Worm (Caenorhabditis elegans) whole organism, late embryonic: ENCODE data around the gene C16C10.13.

Experiments
- F13H6.1 ChIP-seq: sonication (generic microtip); optimal IDR thresholded peaks from 2 replicates; lab custom pipeline; 2016; ENCODE audit warnings: missing genetic modification characterization, missing compliant biosample characterization
- ama-1 ChIP-seq: fragments of 150-350 bp; optimal IDR thresholded peaks from 2 replicates; lab custom pipeline; 2014
- ceh-24 ChIP-seq: sonication (generic microtip); optimal IDR thresholded peaks from 2 replicates; lab custom pipeline; 2016; ENCODE audit warnings: mild to moderate bottlenecking, missing genetic modification characterization, missing compliant biosample characterization
- ceh-48 ChIP-seq: sonication (generic microtip); optimal IDR thresholded peaks from 2 replicates; lab custom pipeline; 2016; ENCODE audit warnings: missing genetic modification characterization, inconsistent platforms, missing compliant biosample characterization
- ceh-9 ChIP-seq: sonication (generic microtip); optimal IDR thresholded peaks from 2 replicates; lab custom pipeline; 2016; ENCODE audit warnings: mild to moderate bottlenecking, missing genetic modification characterization, inconsistent platforms, missing compliant biosample characterization
- dmd-4 ChIP-seq: sonication (generic microtip); optimal IDR thresholded peaks from 2 replicates; lab custom pipeline; 2016; ENCODE audit warnings: borderline replicate concordance, missing genetic modification characterization, missing compliant biosample characterization
- nfya-1 ChIP-seq: sonication (generic microtip); optimal IDR thresholded peaks from 2 replicates; lab custom pipeline; 2017; ENCODE audit warnings: missing genetic modification characterization, mild to moderate bottlenecking, missing compliant biosample characterization, antibody characterized with exemption, moderate library complexity
- nhr-11 ChIP-seq: fragments of 150-350 bp; optimal IDR thresholded peaks from 2 replicates; lab custom pipeline; 2014; ENCODE audit warnings: missing biosample characterization, missing genetic modification characterization
- pag-3 ChIP-seq: sonication (generic microtip); optimal IDR thresholded peaks from 2 replicates; lab custom pipeline; 2016; ENCODE audit warnings: missing compliant biosample characterization, missing genetic modification characterization, borderline replicate concordance
- pha-4 ChIP-seq: fragments of 150-350 bp; optimal IDR thresholded peaks from 2 replicates; lab custom pipeline; 2018; ENCODE audit warnings: missing biosample characterization, missing genetic modification reagents, missing genetic modification characterization
- pqm-1 ChIP-seq: sonication (generic microtip); optimal IDR thresholded peaks from 2 replicates; lab custom pipeline; 2016; ENCODE audit warnings: missing genetic modification characterization, missing compliant biosample characterization
- tbx-2 ChIP-seq: sonication (generic microtip); optimal IDR thresholded peaks from 2 replicates; lab custom pipeline; 2016; ENCODE audit warnings: missing genetic modification characterization, missing compliant biosample characterization
- ttx-3 ChIP-seq: sonication (generic microtip); optimal IDR thresholded peaks from 2 replicates; lab custom pipeline; 2016; ENCODE audit warnings: missing genetic modification reagents, missing genetic modification characterization, missing compliant biosample characterization
- unc-3 ChIP-seq, 2 experiments: fragments of 200-800 bp in 1 of 2; sonication (Bioruptor generic) in 1 of 2; sonication (generic microtip) in 1 of 2; conservative IDR thresholded peaks in 1 of 2; optimal IDR thresholded peaks in 1 of 2; 2 replicates each; pipeline versions ENCODE4 v1.3.6 to Lab custom; 2016 to 2022; ENCODE audit warnings: missing compliant biosample characterization in 2 of 2, missing genetic modification characterization in 2 of 2, missing genetic modification reagents in 1 of 2

DNA sequence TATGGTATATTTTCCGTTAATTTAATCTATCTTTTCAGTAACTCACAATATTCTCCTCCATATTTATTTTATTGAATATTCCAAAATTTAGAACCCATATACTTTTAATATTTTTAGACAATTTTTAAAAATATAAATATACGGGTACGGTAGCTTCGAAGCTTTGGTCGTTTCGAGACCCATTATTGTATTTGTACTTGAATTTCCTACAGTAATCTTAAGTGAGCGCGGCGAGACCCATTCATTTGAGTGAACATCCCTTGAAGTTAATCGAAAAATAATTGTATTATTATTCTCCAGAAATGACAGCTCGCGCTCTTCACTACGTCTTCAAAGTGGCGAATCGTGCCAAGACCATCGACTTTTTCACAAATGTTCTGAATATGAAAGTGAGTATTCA lies 22.9 kb upstream of the C16C10.13 start, which contains the start of gene glod-4:
- no peak for TF ChIP-seq ceh-48 (tag; lab: Kevin White, UChicago)
- no peak for TF ChIP-seq pag-3 (tag; lab: Kevin White, UChicago)
- no peak for TF ChIP-seq pha-4
- no peak for TF ChIP-seq ttx-3 (tag; lab: Kevin White, UChicago)
- TF ChIP-seq ceh-24 (tag; lab: Kevin White, UChicago), result no peak
- TF ChIP-seq nhr-11, result no peak
- TF ChIP-seq pqm-1 (tag; lab: Kevin White, UChicago), result no peak
- no peak for TF ChIP-seq ama-1 (lab: Kevin White, UChicago)
- no peak for TF ChIP-seq dmd-4 (tag; lab: Kevin White, UChicago)
- no peak for TF ChIP-seq F13H6.1 (tag; lab: Kevin White, UChicago)
- TF ChIP-seq ceh-9 (tag; lab: Kevin White, UChicago), result no peak
- TF ChIP-seq nfya-1 (tag; lab: Kevin White, UChicago), result no peak
- TF ChIP-seq tbx-2 (tag; lab: Kevin White, UChicago), result no peak
- no peak for TF ChIP-seq unc-3 (GFP tag; conservative IDR thresholded peaks at IDR 0.05; lab: Robert Waterston, UW)
- TF ChIP-seq unc-3 (tag; optimal IDR thresholded peaks at IDR 0.05; lab: Kevin White, UChicago), result no peak
